Fruit fly (Drosophila melanogaster) whole organism, pupa: ENCODE results near the gene Mur11Da.

ENCODE experiments used
- CG10348 ChIP-seq: fragments of 200-800 bp; sonication (Bioruptor generic); IDR thresholded peaks from 2 replicates; pipeline ENCODE4 v1.3.6; 2022; ENCODE audit warnings: missing biosample characterization, missing genetic modification characterization
- CG12605 ChIP-seq: fragments of 200-800 bp; sonication (Bioruptor generic); IDR thresholded peaks from 2 replicates; pipeline ENCODE4 v1.3.6; 2022; ENCODE audit warnings: missing biosample characterization, missing genetic modification characterization
- CG15710 ChIP-seq: fragments of 200-800 bp; sonication (Bioruptor generic); optimal IDR thresholded peaks from 2 replicates; lab custom pipeline; 2018; ENCODE audit warnings: missing biosample characterization, mild to moderate bottlenecking, missing genetic modification characterization, moderate library complexity
- CG34367 ChIP-seq: fragments of 200-800 bp; sonication (Bioruptor generic); optimal IDR thresholded peaks from 2 replicates; lab custom pipeline; 2018; ENCODE audit warnings: missing biosample characterization, mild to moderate bottlenecking, missing genetic modification characterization
- CG4496 ChIP-seq: fragments of 200-800 bp; sonication (Bioruptor generic); IDR thresholded peaks from 3 replicates; pipeline ENCODE4 v1.3.6; 2022; ENCODE audit warnings: missing biosample characterization, missing genetic modification characterization
- CG8159 ChIP-seq: fragments of 200-800 bp; sonication (Bioruptor generic); optimal IDR thresholded peaks from 3 replicates; lab custom pipeline; 2018; ENCODE audit warnings: missing biosample characterization, mild to moderate bottlenecking, missing genetic modification characterization, moderate library complexity
- CG8301 ChIP-seq: fragments of 200-800 bp; sonication (Bioruptor generic); optimal IDR thresholded peaks from 2 replicates; lab custom pipeline; 2018; ENCODE audit warnings: missing biosample characterization, mild to moderate bottlenecking, missing genetic modification characterization
- EcR ChIP-seq: fragments of 200-800 bp; sonication (Bioruptor generic); optimal IDR thresholded peaks from 3 replicates; lab custom pipeline; 2019; ENCODE audit warnings: missing biosample characterization, missing genetic modification characterization, mild to moderate bottlenecking, moderate library complexity, missing genetic modification reagents
- Ets98B ChIP-seq: fragments of 200-800 bp; sonication (Bioruptor generic); IDR thresholded peaks from 2 replicates; pipeline ENCODE4 v1.3.6; 2022; ENCODE audit warnings: missing biosample characterization, missing genetic modification characterization
- Pif1B ChIP-seq: fragments of 200-800 bp; sonication (Bioruptor generic); optimal IDR thresholded peaks from 3 replicates; lab custom pipeline; 2016; ENCODE audit warnings: missing biosample characterization, missing genetic modification characterization
- Snoo ChIP-seq: fragments of 200-800 bp; sonication (Bioruptor generic); optimal IDR thresholded peaks from 3 replicates; lab custom pipeline; 2017; ENCODE audit warnings: missing biosample characterization, mild to moderate bottlenecking, missing genetic modification characterization, inconsistent platforms
- gl ChIP-seq: fragments of 200-800 bp; sonication (Bioruptor generic); optimal IDR thresholded peaks from 2 replicates; lab custom pipeline; 2018; ENCODE audit warnings: missing biosample characterization, mild to moderate bottlenecking, missing genetic modification characterization

DNA sequence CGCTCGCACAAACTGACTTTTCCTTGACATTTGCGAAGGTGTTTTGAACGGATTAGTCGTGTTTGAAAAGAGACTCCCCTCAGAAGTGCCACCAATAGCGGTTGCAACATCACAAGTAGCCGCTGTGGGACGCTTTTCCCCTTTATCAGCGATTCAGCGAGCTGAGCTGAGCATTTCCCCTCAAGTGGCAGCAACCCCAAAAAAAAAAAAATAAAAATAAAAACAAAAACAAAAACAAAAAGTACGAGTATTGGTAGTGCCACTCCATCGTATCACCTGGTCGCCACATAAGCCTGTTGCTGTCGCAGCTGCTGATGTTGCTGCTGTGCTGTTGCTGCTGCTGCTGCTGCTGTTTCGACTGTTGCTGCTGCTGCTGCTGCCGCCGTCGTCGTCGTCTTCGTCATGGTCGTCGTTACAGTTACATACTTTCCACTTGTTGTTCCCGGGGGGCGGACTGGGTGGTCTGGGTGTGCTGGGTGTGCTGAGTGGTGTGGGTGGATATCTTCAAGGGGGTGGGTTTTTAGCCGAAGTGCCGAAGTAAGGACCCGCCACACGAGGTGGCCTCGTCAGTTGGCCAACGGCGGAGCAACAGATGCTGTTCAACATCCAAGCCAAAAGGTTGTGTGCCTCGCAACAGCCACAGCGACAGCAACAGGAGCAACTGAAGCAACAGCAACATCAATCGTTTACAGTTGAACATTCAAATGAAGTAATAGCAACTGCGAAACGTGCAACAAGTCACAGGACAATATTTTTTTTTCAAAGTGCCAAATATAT, 20.5 kb downstream of the Mur11Da start, which contains the start of gene rsh:
- TF ChIP-seq CG15710 (tag; lab: Kevin White, UChicago) (no peak), Ets98B (GFP tag; lab: Robert Waterston, UW) (0 out of 2 replicates have a peak, but pooled peaks have one; percentile 24), CG8159 (tag; lab: Kevin White, UChicago) (no peak), EcR (no peak), CG10348 (no peak), CG34367 (tag; lab: Kevin White, UChicago) (no peak), CG4496 (0 out of 3 replicates have a peak, but pooled peaks have one; percentile 27), Snoo (tag; lab: Kevin White, UChicago) (no peak), gl (tag; lab: Kevin White, UChicago) (no peak), CG8301 (no peak), CG12605 (peak; percentile 71), Pif1B (GFP tag; lab: Kevin White, UChicago) (no peak)
